Worm (Caenorhabditis elegans) whole organism, L2 larva: ENCODE results near the gene F15D4.5.

Source experiments
- C34F6.9 ChIP-seq: fragments of 150-350 bp; optimal IDR thresholded peaks from 2 replicates; lab custom pipeline; 2014; ENCODE audit warnings: missing biosample characterization, missing genetic modification characterization
- F13H6.1 ChIP-seq: sonication (generic microtip); optimal IDR thresholded peaks from 2 replicates; lab custom pipeline; 2016; ENCODE audit warnings: missing genetic modification characterization, missing compliant biosample characterization
- Y55F3AM.14 ChIP-seq: fragments of 200-800 bp; sonication (Bioruptor generic); optimal IDR thresholded peaks from 2 replicates; lab custom pipeline; 2018; ENCODE audit warnings: mild to moderate bottlenecking, missing genetic modification characterization, missing compliant biosample characterization
- ZK546.5 ChIP-seq: sonication (generic microtip); optimal IDR thresholded peaks from 2 replicates; lab custom pipeline; 2017; ENCODE audit warnings: missing biosample characterization, missing genetic modification characterization
- alr-1 ChIP-seq: fragments of 150-350 bp; optimal IDR thresholded peaks from 2 replicates; lab custom pipeline; 2014; ENCODE audit warnings: missing biosample characterization, missing genetic modification characterization
- aly-2 ChIP-seq: fragments of 150-350 bp; optimal IDR thresholded peaks from 2 replicates; lab custom pipeline; 2014; ENCODE audit warnings: missing biosample characterization, missing genetic modification characterization
- ama-1 ChIP-seq: fragments of 150-350 bp; optimal IDR thresholded peaks from 2 replicates; lab custom pipeline; 2018; ENCODE audit warnings: inconsistent platforms
- blmp-1 ChIP-seq: sonication (generic microtip); optimal IDR thresholded peaks from 2 replicates; lab custom pipeline; 2017; ENCODE audit warnings: missing genetic modification characterization, mild to moderate bottlenecking, missing compliant biosample characterization, antibody characterized with exemption, moderate library complexity; ENCODE audit not compliant: insufficient read depth
- ceh-16 ChIP-seq: fragments of 150-350 bp; optimal IDR thresholded peaks from 2 replicates; lab custom pipeline; 2014; ENCODE audit warnings: missing biosample characterization, missing genetic modification characterization
- crh-2 ChIP-seq: sonication (generic microtip); optimal IDR thresholded peaks from 2 replicates; lab custom pipeline; 2017; ENCODE audit warnings: missing biosample characterization, missing genetic modification characterization
- dmd-4 ChIP-seq: sonication (generic microtip); optimal IDR thresholded peaks from 2 replicates; lab custom pipeline; 2017; ENCODE audit warnings: missing biosample characterization, missing genetic modification characterization
- elt-1 ChIP-seq: fragments of 150-350 bp; optimal IDR thresholded peaks from 2 replicates; lab custom pipeline; 2014; ENCODE audit warnings: missing biosample characterization, missing genetic modification characterization
- fos-1 ChIP-seq: fragments of 150-350 bp; optimal IDR thresholded peaks from 2 replicates; lab custom pipeline; 2014; ENCODE audit warnings: missing biosample characterization, missing genetic modification characterization
- gmeb-1 ChIP-seq: fragments of 150-350 bp; optimal IDR thresholded peaks from 2 replicates; lab custom pipeline; 2014; ENCODE audit warnings: missing biosample characterization, missing genetic modification characterization
- lin-11 ChIP-seq: fragments of 150-350 bp; sonication (generic microtip); optimal IDR thresholded peaks from 2 replicates; lab custom pipeline; 2014; ENCODE audit warnings: missing biosample characterization, missing genetic modification characterization, inconsistent platforms, mixed read lengths
- lin-13 ChIP-seq: fragments of 150-350 bp; optimal IDR thresholded peaks from 2 replicates; lab custom pipeline; 2014; ENCODE audit warnings: missing biosample characterization, missing genetic modification reagents, missing genetic modification characterization
- lin-39 ChIP-seq: fragments of 150-350 bp; optimal IDR thresholded peaks from 2 replicates; lab custom pipeline; 2014; ENCODE audit warnings: missing biosample characterization, missing genetic modification reagents, missing genetic modification characterization
- mab-5 ChIP-seq: fragments of 150-350 bp; optimal IDR thresholded peaks from 2 replicates; lab custom pipeline; 2014; ENCODE audit warnings: missing biosample characterization, missing genetic modification characterization
- mbf-1 ChIP-seq: sonication (generic microtip); optimal IDR thresholded peaks from 2 replicates; lab custom pipeline; 2017; ENCODE audit warnings: missing biosample characterization, missing genetic modification characterization
- mdl-1 ChIP-seq, 2 experiments: fragments of 150-350 bp in 1 of 2; sonication (generic microtip) in 1 of 2; optimal IDR thresholded peaks; 2 replicates each; lab custom pipeline; 2017; ENCODE audit warnings: missing biosample characterization in 2 of 2, missing genetic modification characterization in 2 of 2
- nhr-11 ChIP-seq: fragments of 150-350 bp; optimal IDR thresholded peaks from 2 replicates; lab custom pipeline; 2014; ENCODE audit warnings: missing biosample characterization, missing genetic modification characterization
- nhr-12 ChIP-seq: fragments of 150-350 bp; optimal IDR thresholded peaks from 2 replicates; lab custom pipeline; 2014; ENCODE audit warnings: missing biosample characterization, missing genetic modification characterization
- nhr-129 ChIP-seq: fragments of 150-350 bp; optimal IDR thresholded peaks from 2 replicates; lab custom pipeline; 2014; ENCODE audit warnings: missing biosample characterization, missing genetic modification characterization
- nhr-21 ChIP-seq: fragments of 150-350 bp; optimal IDR thresholded peaks from 2 replicates; lab custom pipeline; 2014; ENCODE audit warnings: missing biosample characterization, missing genetic modification characterization
- nhr-23 ChIP-seq: fragments of 150-350 bp; optimal IDR thresholded peaks from 2 replicates; lab custom pipeline; 2014; ENCODE audit warnings: missing biosample characterization, missing genetic modification reagents, missing genetic modification characterization
- nhr-25 ChIP-seq: fragments of 150-350 bp; sonication (generic microtip); optimal IDR thresholded peaks from 3 replicates; lab custom pipeline; 2014; ENCODE audit warnings: missing biosample characterization, missing genetic modification characterization
- nhr-6 ChIP-seq: fragments of 150-350 bp; optimal IDR thresholded peaks from 2 replicates; lab custom pipeline; 2014; ENCODE audit warnings: missing biosample characterization, missing genetic modification characterization
- peb-1 ChIP-seq: fragments of 150-350 bp; optimal IDR thresholded peaks from 2 replicates; lab custom pipeline; 2014; ENCODE audit warnings: missing biosample characterization, missing genetic modification characterization
- sem-4 ChIP-seq: fragments of 150-350 bp; optimal IDR thresholded peaks from 2 replicates; lab custom pipeline; 2014; ENCODE audit warnings: missing biosample characterization, missing genetic modification reagents, missing genetic modification characterization
- sma-3 ChIP-seq: sonication (generic microtip); optimal IDR thresholded peaks from 2 replicates; lab custom pipeline; 2016; ENCODE audit warnings: missing genetic modification reagents, missing genetic modification characterization, missing compliant biosample characterization
- sma-9 ChIP-seq, 2 experiments: fragments of 150-350 bp in 1 of 2; sonication (generic microtip) in 1 of 2; optimal IDR thresholded peaks; 2 replicates each; lab custom pipeline; 2014 to 2016; ENCODE audit warnings: missing genetic modification characterization in 2 of 2, mild to moderate bottlenecking in 1 of 2, missing biosample characterization in 1 of 2, missing compliant biosample characterization in 1 of 2, missing genetic modification reagents in 1 of 2, moderate library complexity in 1 of 2
- snpc-4 ChIP-seq: fragments of 150-350 bp; optimal IDR thresholded peaks from 2 replicates; lab custom pipeline; 2014; ENCODE audit warnings: missing biosample characterization, missing genetic modification characterization
- unc-55 ChIP-seq: fragments of 150-350 bp; sonication (generic microtip); optimal IDR thresholded peaks from 3 replicates; lab custom pipeline; 2014; ENCODE audit warnings: missing biosample characterization, missing genetic modification reagents, missing genetic modification characterization
- unc-62 ChIP-seq: fragments of 150-350 bp; optimal IDR thresholded peaks from 2 replicates; lab custom pipeline; 2014; ENCODE audit warnings: missing biosample characterization, missing genetic modification reagents, missing genetic modification characterization
- ztf-1 ChIP-seq: fragments of 200-800 bp; sonication (Bioruptor generic); conservative IDR thresholded peaks from 2 replicates; pipeline ENCODE4 v1.3.6; 2022; ENCODE audit warnings: missing genetic modification characterization, missing compliant biosample characterization
- ztf-11 ChIP-seq: sonication (generic microtip); optimal IDR thresholded peaks from 2 replicates; lab custom pipeline; 2017; ENCODE audit warnings: missing biosample characterization, missing genetic modification characterization
- ztf-4 ChIP-seq: fragments of 150-350 bp; optimal IDR thresholded peaks from 2 replicates; lab custom pipeline; 2014; ENCODE audit warnings: missing biosample characterization, missing genetic modification characterization

F15D4.5 gene

DNA sequence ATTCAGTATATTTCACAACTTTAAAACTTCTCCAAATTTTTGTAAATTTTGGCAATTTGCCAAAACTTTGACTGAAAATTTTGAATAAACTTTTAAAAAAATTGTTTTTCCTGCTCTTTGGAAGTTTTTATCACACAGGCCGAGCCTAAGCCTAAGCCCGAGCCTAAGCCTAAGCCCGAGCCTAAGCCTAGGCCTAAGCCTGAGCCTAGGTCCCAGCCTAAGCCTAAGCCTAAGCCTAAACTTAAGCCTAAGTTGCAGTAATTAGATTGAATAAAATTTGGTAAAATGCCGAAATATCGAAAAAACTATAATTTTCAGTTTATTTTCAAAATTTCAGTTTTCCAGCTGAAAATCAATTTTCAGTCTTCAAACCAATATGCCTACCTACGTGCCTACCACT is 38.3 kb downstream of the F15D4.5 start:
- TF ChIP-seq ama-1 (lab: Kevin White, UChicago), result no peak
- TF ChIP-seq alr-1 (tag; lab: Kevin White, UChicago), result no peak
- TF ChIP-seq dmd-4 (tag; lab: Kevin White, UChicago), result no peak
- TF ChIP-seq nhr-23 (tag; lab: Kevin White, UChicago), result no peak
- TF ChIP-seq nhr-6, result no peak
- TF ChIP-seq nhr-12, result no peak

DNA sequence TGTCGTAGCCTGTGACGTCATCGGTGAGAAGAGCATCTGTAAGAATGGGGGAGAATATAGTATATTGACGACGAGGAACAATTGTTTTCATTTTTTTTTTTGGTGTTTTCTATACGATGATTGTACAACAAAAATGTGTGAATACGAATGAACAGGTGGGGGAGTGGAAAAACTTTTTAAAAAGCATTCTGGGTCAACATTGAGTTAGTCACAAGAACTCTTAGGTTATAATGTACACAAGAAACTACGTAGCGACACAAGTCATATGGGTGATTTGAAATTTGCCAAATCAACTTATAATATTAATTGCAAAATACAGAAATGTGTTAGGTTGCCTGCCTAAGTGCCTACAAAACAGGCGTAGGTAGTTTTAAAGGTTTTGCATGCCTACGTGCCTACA is 39.0 kb downstream of the F15D4.5 start:
- TF ChIP-seq ztf-11 (tag; lab: Kevin White, UChicago), result no peak
- TF ChIP-seq mab-5 (tag; lab: Kevin White, UChicago), result no peak
- no peak for TF ChIP-seq sem-4 (tag; lab: Kevin White, UChicago)
- TF ChIP-seq, all 48 proteins: peak for 0

DNA sequence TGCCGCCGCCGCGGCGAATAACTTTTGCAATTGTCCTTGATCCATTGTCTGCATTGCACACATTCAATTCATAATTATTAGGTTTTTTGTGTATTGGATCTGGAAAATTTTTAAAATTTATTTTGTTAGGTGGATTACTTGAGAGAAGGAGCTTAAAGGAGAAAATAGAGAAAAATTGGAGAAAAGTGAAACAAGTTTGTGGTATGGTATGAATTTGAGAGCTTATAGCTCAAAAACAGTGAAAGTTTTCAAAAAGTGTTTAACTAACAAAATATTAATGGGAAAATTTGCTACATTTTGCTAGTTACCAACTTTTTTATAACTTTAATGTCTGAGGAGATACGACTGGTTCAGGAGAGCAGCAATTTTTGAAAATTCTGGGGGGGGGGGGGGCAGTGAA is 40.6 kb downstream of the F15D4.5 start, which contains the start of gene ztf-22:
ztf-22 (minus strand) TSS at position 101 of the 400 bp plus-strand sequence.
- TF ChIP-seq nhr-129 (tag; lab: Kevin White, UChicago) (no peak), blmp-1 (tag; lab: Kevin White, UChicago) (no peak), peb-1 (tag; lab: Kevin White, UChicago) (no peak), nhr-12 (no peak), alr-1 (tag; lab: Kevin White, UChicago) (no peak), unc-62 (GFP tag; lab: Kevin White, UChicago) (no peak), ZK546.5 (no peak), unc-55 (GFP tag; lab: Kevin White, UChicago) (no peak), aly-2 (no peak)

DNA sequence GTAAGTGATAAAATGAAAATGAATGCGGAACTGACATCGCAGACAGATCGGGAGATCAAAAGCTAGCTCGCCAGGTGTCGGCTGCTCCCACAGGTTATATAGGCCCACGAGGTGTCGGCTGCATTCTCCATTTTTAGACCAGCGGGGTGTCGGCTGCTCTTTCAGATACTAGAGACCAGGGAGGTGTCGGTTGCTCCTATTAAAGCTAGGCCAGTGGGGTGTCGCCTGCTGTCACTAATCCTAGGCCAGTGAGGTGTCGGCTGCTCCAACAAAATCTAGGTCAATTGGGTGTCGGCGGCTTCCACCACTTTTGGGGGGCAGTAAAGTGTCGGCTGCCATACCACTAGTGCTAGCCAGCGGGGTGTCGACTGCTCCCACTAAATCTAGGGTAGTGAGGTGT is 44.7 kb downstream of the F15D4.5 start:
- no peak for TF ChIP-seq sma-9 (GFP tag; optimal IDR thresholded peaks at IDR 0.05; lab: Kevin White, UChicago)
- no peak for TF ChIP-seq sma-9 (tag; optimal IDR thresholded peaks at IDR 0.05; lab: Kevin White, UChicago)
- no peak for TF ChIP-seq peb-1 (tag; lab: Kevin White, UChicago)
- peak; percentile 39 for TF ChIP-seq snpc-4 (tag; lab: Kevin White, UChicago)

DNA sequence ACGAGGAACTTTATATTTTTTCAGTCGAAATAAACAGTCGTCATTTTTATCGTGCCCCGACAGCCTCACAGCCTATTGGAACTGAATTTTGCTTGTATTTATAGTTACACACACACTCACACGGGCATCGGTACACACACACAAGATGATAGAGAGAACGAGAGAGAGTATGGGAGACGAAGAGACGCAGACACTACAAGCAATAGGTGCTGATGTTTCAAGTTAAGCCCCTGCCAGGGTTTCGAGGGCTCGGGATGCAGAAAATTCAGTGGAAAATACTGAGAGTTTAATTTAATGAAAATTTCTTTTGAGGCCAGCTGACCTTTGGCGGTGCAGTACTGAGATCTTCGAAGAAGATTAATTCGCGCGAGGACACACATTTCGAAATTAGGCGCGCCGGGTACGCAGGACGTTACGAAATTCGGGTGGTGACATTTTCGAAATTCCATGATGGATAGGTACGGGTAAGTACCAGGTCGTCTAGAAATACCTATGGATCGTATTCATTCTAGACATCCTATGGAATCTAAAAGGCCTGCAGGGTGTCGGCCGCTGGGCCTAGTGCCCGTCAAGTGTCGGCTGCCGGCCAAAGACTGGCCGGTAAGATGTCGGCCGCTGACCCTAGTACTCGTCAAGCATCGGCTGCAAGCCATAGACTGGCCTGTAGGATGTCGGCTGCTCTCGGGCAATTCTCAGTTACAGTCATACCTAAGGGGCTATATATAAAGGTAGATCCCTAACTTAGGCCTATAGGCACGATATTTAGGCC is 45.5 kb downstream of the F15D4.5 start:
- TF ChIP-seq unc-55 (GFP tag; lab: Kevin White, UChicago) (peak; percentile 7), nhr-129 (tag; lab: Kevin White, UChicago) (peak; percentile 43), C34F6.9 (tag; lab: Kevin White, UChicago) (peak; percentile 12), nhr-25 (tag; lab: Kevin White, UChicago) (peak; percentile 47), Y55F3AM.14 (GFP tag; lab: Kevin White, UChicago) (no peak), sma-9 (GFP tag; optimal IDR thresholded peaks at IDR 0.05; lab: Kevin White, UChicago) (peak; percentile 25), sma-9 (tag; optimal IDR thresholded peaks at IDR 0.05; lab: Kevin White, UChicago) (no peak), snpc-4 (tag; lab: Kevin White, UChicago) (peak; percentile 41), ama-1 (lab: Kevin White, UChicago) (peak; percentile 33), F13H6.1 (tag; lab: Kevin White, UChicago) (peak; percentile 35), lin-13 (no peak), ceh-16 (tag; lab: Kevin White, UChicago) (peak; percentile 46)

DNA sequence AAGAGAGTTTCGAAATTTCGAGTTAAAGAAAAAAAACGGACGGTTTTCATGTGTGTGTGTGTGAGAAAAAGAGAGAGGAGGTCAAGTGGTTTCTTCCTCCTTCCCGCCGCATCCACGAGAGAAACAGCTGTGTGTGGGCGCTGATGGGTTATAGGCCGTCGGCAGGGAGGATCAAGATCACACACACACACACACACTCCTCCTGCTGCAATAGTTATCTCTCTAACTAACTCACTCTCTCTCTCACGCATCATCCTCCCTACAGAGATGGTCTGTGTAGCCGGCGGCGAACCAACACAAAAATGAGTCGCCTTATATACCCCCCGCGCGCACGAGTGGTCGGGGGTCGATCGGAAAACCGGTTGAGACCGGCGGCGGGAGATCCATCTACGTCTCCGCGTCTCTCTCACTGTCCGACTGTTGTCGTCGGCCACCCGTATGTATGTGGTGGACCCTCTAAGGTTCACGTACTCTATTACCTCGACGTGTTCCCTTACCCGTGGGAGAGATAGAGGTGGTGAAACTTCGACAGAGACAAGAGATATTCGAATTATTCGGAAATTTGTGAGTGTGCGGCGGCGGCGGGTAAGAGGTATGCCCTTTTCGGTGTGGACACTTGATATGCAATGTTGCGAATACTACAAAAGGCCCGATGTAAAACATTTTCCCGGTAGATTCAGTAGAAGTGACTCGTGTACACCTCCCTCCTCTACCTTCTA is 46.4 kb downstream of the F15D4.5 start:
- no peak for TF ChIP-seq mab-5 (tag; lab: Kevin White, UChicago)
- TF ChIP-seq nhr-6, result peak; percentile 40
- TF ChIP-seq ZK546.5, result no peak
- TF ChIP-seq mbf-1 (tag; lab: Kevin White, UChicago), result no peak
- TF ChIP-seq ztf-1 (GFP tag; lab: Robert Waterston, UW), result no peak
- no peak for TF ChIP-seq nhr-12
- TF ChIP-seq elt-1, result no peak
- no peak for TF ChIP-seq lin-39
- peak; percentile 84 for TF ChIP-seq blmp-1 (tag; lab: Kevin White, UChicago)
- no peak for TF ChIP-seq crh-2 (tag; lab: Kevin White, UChicago)
- TF ChIP-seq fos-1 (tag; lab: Kevin White, UChicago), result peak; percentile 19
- TF ChIP-seq ceh-16 (tag; lab: Kevin White, UChicago), result peak; percentile 88
- TF ChIP-seq nhr-11 (tag; lab: Kevin White, UChicago), result no peak
- TF ChIP-seq sma-3 (GFP tag; lab: Kevin White, UChicago), result peak; percentile 92
- no peak for TF ChIP-seq lin-11
- TF ChIP-seq aly-2, result no peak
- peak; percentile 62 to 72 for TF ChIP-seq mdl-1 (tag; optimal IDR thresholded peaks at IDR 0.05; lab: Kevin White, UChicago)
- peak; percentile 60 for TF ChIP-seq nhr-129 (tag; lab: Kevin White, UChicago)
- peak; percentile 34 for TF ChIP-seq ztf-4
- no peak for TF ChIP-seq lin-13
- TF ChIP-seq ama-1 (lab: Kevin White, UChicago), result peak; percentile 81
- TF ChIP-seq ztf-11 (tag; lab: Kevin White, UChicago), result no peak
- peak; percentile 91 for TF ChIP-seq nhr-21 (tag; lab: Kevin White, UChicago)
- TF ChIP-seq nhr-25 (tag; lab: Kevin White, UChicago), result peak; percentile 94
- TF ChIP-seq sma-9 (GFP tag; optimal IDR thresholded peaks at IDR 0.05; lab: Kevin White, UChicago), result peak; percentile 81
- peak; percentile 6 for TF ChIP-seq sma-9 (tag; optimal IDR thresholded peaks at IDR 0.05; lab: Kevin White, UChicago)
- TF ChIP-seq gmeb-1 (tag; lab: Kevin White, UChicago), result peak; percentile 48
